Worm (Caenorhabditis elegans) whole organism, L4 larva: ENCODE measurements around the gene cyp-31A3.
"Not testable (repeated sequence)": the region's sequence is repeated elsewhere in the genome, so short reads cannot be mapped to it uniquely, and the experiment has no call there.

ENCODE experiments used
- dmd-8 ChIP-seq: fragments of 200-800 bp; sonication (Bioruptor generic); IDR thresholded peaks from 2 replicates; pipeline ENCODE4 v1.3.6; 2022; ENCODE audit warnings: missing genetic modification characterization, missing compliant biosample characterization
- pqm-1 ChIP-seq: sonication (generic microtip); optimal IDR thresholded peaks from 2 replicates; lab custom pipeline; 2017; ENCODE audit warnings: missing biosample characterization, missing genetic modification characterization

DNA sequence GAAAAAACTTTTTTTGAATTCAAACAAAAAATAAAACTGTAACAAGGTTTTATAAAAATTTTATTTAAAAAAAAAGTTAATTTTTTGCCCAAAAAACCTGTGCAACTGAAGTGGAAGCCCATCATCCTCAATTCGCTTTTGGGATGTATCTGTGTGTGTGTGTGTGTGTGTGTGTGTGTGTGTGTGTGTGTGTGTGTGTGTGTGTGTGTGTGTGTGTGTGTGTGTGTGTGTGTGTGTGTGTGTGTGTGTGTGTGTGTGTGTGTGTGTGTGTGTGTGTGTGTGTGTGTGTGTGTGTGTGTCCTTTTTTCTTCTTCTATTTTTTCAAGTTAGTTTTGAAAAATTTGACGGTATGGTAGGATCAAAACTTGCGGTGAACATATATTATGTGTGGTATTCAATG is 23.8 kb downstream of the cyp-31A3 start:
- not testable (repeated sequence) for TF ChIP-seq dmd-8; pqm-1 (tag; lab: Kevin White, UChicago)
